Worm (Caenorhabditis elegans): ENCODE results near the gene srh-166.

The srh-166 gene

DNA sequence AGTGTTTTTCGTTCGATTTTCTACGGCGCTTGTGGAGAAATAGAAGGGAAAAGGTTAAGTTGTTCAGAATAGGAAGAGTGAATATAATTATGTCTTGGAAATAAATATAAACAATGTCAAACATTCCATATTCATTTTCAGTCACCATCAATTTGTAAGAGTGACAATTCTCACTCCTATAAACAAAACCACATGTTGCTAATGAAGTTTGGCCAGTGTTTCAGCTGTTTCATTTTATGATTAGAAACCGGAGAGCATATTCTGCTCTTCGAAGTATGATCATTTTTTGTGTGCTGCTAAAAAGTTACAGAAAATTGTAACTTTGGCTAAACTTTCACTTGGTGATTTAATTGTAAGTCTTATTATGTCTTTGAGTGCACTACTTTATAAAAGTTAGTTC, 29.5 kb upstream of the srh-166 start, which contains the start of gene Y38H6C.21:
TSS of gene Y38H6C.21 (minus strand) at position 148 of the 400 bp plus-strand sequence.
- TF ChIP-seq ztf-11 (tag; optimal IDR thresholded peaks at IDR 0.05): no peak
- no peak for TF ChIP-seq lsy-12 (tag; optimal IDR thresholded peaks at IDR 0.05)
- TF ChIP-seq eor-1 (tag; optimal IDR thresholded peaks at IDR 0.05): no peak
- no peak for TF ChIP-seq ztf-4 (tag; optimal IDR thresholded peaks at IDR 0.05)
- no peak for TF ChIP-seq mdl-1 (tag; optimal IDR thresholded peaks at IDR 0.05)
- no peak for TF ChIP-seq R02D3.7 (tag; optimal IDR thresholded peaks at IDR 0.05)
- no peak for TF ChIP-seq nfya-1 (tag; optimal IDR thresholded peaks at IDR 0.05; ENCODE audit: insufficient read depth)
- no peak for TF ChIP-seq nhr-25 (tag; optimal IDR thresholded peaks at IDR 0.05)
- TF ChIP-seq nhr-43 (tag; optimal IDR thresholded peaks at IDR 0.05; ENCODE audit: poor library complexity, severe bottlenecking): no peak
- TF ChIP-seq nhr-67 (tag; optimal IDR thresholded peaks at IDR 0.05): no peak
- no peak for TF ChIP-seq jun-1 (tag; optimal IDR thresholded peaks at IDR 0.05)
- no peak for TF ChIP-seq fkh-10 (GFP tag; optimal IDR thresholded peaks at IDR 0.05)
- TF ChIP-seq pha-4 (tag; optimal IDR thresholded peaks at IDR 0.05): no peak
- TF ChIP-seq skn-1 (tag; optimal IDR thresholded peaks at IDR 0.05): no peak
- TF ChIP-seq aly-2 (tag; optimal IDR thresholded peaks at IDR 0.05): no peak
- no peak for TF ChIP-seq nhr-23 (tag; optimal IDR thresholded peaks at IDR 0.05)
- no peak for TF ChIP-seq nhr-12 (tag; optimal IDR thresholded peaks at IDR 0.05)

DNA sequence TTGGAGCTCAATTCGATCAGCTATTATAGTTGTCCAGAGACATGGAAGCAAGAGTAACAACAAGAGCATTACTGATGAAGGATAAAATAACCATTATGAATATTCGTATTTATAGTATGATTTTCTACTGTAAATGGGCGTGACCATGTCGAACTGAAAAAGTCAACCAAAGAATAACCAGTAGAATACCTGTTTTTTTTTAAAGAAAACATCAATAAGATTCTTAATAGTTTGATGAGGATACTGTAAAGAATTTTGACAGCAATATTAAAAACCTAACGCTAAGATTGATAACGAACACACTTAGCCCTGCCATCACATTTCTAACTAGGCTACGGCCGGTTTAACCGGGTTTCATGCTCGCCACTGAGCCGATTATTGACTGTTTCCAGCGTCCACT, 27.3 kb upstream of the srh-166 start, which contains the start of gene vmo-1:
TSS of gene vmo-1 (minus strand) at position 101 of the 400 bp plus-strand sequence.
- TF ChIP-seq sea-2 (GFP tag; optimal IDR thresholded peaks at IDR 0.05) (no peak), jun-1 (tag; optimal IDR thresholded peaks at IDR 0.05) (no peak), ceh-16 (tag; optimal IDR thresholded peaks at IDR 0.05) (no peak), ceh-28 (tag; optimal IDR thresholded peaks at IDR 0.05) (no peak), hmg-11 (tag; optimal IDR thresholded peaks at IDR 0.05) (no peak), nhr-67 (tag; optimal IDR thresholded peaks at IDR 0.05) (no peak), R02D3.7 (tag; optimal IDR thresholded peaks at IDR 0.05) (no peak), nhr-12 (tag; optimal IDR thresholded peaks at IDR 0.05) (no peak), elt-2 (tag; optimal IDR thresholded peaks at IDR 0.05) (no peak), ceh-9 (tag; optimal IDR thresholded peaks at IDR 0.05) (no peak), ama-1 (optimal IDR thresholded peaks at IDR 0.05) (no peak), unc-39 (tag; optimal IDR thresholded peaks at IDR 0.05) (no peak), lsy-12 (tag; optimal IDR thresholded peaks at IDR 0.05) (no peak), zag-1 (tag; optimal IDR thresholded peaks at IDR 0.05) (no peak), snpc-4 (tag; optimal IDR thresholded peaks at IDR 0.05) (no peak), lin-15B (tag; optimal IDR thresholded peaks at IDR 0.05) (no peak)

DNA sequence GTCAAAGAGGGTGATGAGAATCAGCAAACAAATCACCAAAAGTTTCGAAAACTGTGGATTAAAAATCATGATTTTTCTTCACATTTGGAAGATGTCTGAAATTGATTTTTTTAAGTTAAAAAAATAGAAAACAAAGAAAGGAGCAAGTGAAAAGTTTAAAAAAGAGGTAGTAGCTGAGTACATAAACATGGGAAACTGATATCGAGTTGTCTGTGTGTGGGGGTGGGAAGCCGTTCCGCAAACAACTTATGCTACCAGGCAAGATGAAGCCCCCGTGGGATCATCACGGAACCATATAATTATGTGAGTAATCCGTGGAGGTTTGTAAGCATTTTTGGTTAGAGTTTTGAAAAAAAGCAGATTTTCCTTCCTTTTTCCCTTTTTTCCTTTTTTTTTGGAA, 25.4 kb upstream of the srh-166 start, which contains the start of gene Y38H6C.20:
TSS of gene Y38H6C.20 (minus strand) at position 101 of the 400 bp plus-strand sequence.
- no peak for TF ChIP-seq lin-15B (tag; optimal IDR thresholded peaks at IDR 0.05)
- no peak for TF ChIP-seq skn-1 (tag; optimal IDR thresholded peaks at IDR 0.05)
- no peak for TF ChIP-seq nhr-77 (tag; optimal IDR thresholded peaks at IDR 0.05)
- TF ChIP-seq elt-1 (tag; optimal IDR thresholded peaks at IDR 0.05): no peak
- no peak for TF ChIP-seq elt-3 (tag; optimal IDR thresholded peaks at IDR 0.05)
- no peak for TF ChIP-seq unc-39 (tag; optimal IDR thresholded peaks at IDR 0.05)
- TF ChIP-seq nhr-11 (tag; optimal IDR thresholded peaks at IDR 0.05): no peak
- no peak for TF ChIP-seq eor-1 (tag; optimal IDR thresholded peaks at IDR 0.05)
- TF ChIP-seq nhr-43 (tag; optimal IDR thresholded peaks at IDR 0.05; ENCODE audit: poor library complexity, severe bottlenecking): no peak

DNA sequence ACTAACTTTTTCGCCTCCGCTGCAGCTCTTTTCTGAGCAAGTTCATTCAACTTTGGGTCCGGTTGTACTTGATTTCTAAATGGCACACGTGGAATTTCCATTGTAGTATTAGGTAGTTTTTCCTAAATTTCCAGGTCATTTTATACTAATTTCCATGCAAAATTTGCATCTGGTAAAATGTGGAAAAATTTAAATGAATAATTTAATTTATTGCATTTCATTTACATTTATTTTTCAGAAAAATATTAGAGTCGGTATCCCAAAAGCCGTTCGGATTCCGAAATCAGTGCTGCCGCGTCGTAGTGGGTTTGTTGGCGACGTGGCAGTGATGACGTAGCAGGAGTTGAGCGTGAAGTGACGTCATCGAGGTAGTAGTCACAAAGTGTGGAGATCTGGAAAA, 21.4 kb upstream of the srh-166 start, which contains the start of gene Y38H6C.18:
TSS of gene Y38H6C.18 (minus strand) at position 101 of the 400 bp plus-strand sequence.
- TF ChIP-seq ceh-28 (tag; optimal IDR thresholded peaks at IDR 0.05): no peak
- no peak for TF ChIP-seq tbx-2 (tag; optimal IDR thresholded peaks at IDR 0.05)
- TF ChIP-seq elt-1 (tag; optimal IDR thresholded peaks at IDR 0.05): no peak
- no peak for TF ChIP-seq nhr-67 (tag; optimal IDR thresholded peaks at IDR 0.05)
- no peak for TF ChIP-seq ceh-16 (tag; optimal IDR thresholded peaks at IDR 0.05)
- TF ChIP-seq elt-3 (tag; optimal IDR thresholded peaks at IDR 0.05): no peak
- no peak for TF ChIP-seq pha-4 (tag; optimal IDR thresholded peaks at IDR 0.05)
- no peak for TF ChIP-seq nhr-237 (tag; optimal IDR thresholded peaks at IDR 0.05)
- TF ChIP-seq aly-2 (tag; optimal IDR thresholded peaks at IDR 0.05): no peak
- no peak for TF ChIP-seq ama-1 (optimal IDR thresholded peaks at IDR 0.05)
- TF ChIP-seq fos-1 (tag; optimal IDR thresholded peaks at IDR 0.05): no peak

DNA sequence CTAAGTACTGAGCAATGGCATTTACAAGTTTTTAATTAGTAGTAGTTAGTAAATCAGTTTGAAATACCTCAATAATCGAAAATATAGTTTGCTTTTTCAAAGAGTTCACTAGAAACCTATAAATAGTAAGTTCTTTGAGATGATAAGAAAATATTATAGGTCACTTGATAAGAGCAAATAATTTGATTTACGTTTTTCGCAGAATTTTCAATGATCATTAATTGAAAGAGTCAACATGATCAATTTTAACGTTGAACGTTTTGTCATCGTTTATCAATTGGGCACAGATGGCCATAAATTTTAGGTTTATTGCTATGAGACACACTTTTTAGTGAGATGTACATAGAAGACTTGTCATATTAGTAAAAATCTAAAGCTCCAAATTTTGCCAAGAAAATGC, 20.1 kb upstream of the srh-166 start:
- TF ChIP-seq nhr-77 (tag; optimal IDR thresholded peaks at IDR 0.05): no peak
- TF ChIP-seq pha-4 (tag; optimal IDR thresholded peaks at IDR 0.05): peak; percentile 53
- TF ChIP-seq skn-1 (tag; optimal IDR thresholded peaks at IDR 0.05): no peak
- TF ChIP-seq elt-2 (tag; optimal IDR thresholded peaks at IDR 0.05): peak; percentile 41
- TF ChIP-seq pqm-1 (tag; optimal IDR thresholded peaks at IDR 0.05): peak; percentile 71
- no peak for TF ChIP-seq sea-2 (GFP tag; optimal IDR thresholded peaks at IDR 0.05)
- no peak for TF ChIP-seq ztf-4 (tag; optimal IDR thresholded peaks at IDR 0.05)

Measured in whole organism, L3 larva.